Fruit fly (Drosophila melanogaster) whole organism: ENCODE data around the gene Gr93c.

Source experiments
- CG8478 ChIP-seq: fragments of >200 bp; optimal IDR thresholded peaks from 2 replicates; lab custom pipeline; 2018; ENCODE audit warnings: inconsistent platforms
- Dll ChIP-seq: fragments of >200 bp; optimal IDR thresholded peaks from 2 replicates; lab custom pipeline; 2017
- EcR ChIP-seq, 2 experiments: fragments of >200 bp; optimal IDR thresholded peaks; 2 replicates each; lab custom pipeline; 2017; ENCODE audit warnings: missing biosample characterization in 2 of 2, missing genetic modification characterization in 2 of 2, missing genetic modification reagents in 2 of 2
- pan ChIP-seq: fragments of >200 bp; optimal IDR thresholded peaks from 2 replicates; lab custom pipeline; 2017
- psq ChIP-seq: fragments of >200 bp; optimal IDR thresholded peaks from 2 replicates; lab custom pipeline; 2017
- usp ChIP-seq: fragments of >200 bp; optimal IDR thresholded peaks from 2 replicates; lab custom pipeline; 2017; ENCODE audit warnings: missing biosample characterization, missing genetic modification characterization, mixed read lengths

DNA sequence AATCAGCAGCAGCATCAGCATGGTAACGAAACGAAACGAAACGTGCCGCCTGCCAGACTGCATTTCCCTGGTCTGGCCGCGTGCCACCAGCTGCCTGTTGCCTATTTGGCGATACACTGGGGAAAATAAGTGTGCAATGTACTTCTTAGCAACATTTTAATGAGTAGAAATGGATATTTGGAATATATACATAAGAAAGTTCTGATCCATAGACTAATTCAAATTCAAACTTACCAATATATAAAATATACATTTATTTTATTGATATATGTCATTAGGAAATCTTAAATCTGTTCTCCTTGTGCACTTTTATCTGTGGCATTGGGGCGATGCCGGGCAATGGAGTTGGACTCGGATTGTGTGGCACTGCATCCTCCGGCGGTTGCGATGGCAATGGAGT is 48.9 kb upstream of the Gr93c start:
- TF ChIP-seq psq (no peak), CG8478 (no peak), usp (GFP tag; lab: Kevin White, UChicago) (no peak), EcR (GFP tag; optimal IDR thresholded peaks at IDR 0.05; lab: Kevin White, UChicago) (no peak), pan (lab: Kevin White, UChicago) (no peak), Dll (lab: Kevin White, UChicago) (no peak)
